Fruit fly (Drosophila melanogaster) whole organism, embryonic: Measurements from ENCODE around the gene Rbbp5.

ENCODE experiments used
- Abd-B ChIP-seq: fragments of 200-800 bp; sonication (Bioruptor generic); optimal IDR thresholded peaks from 2 replicates; lab custom pipeline; 2018; ENCODE audit warnings: missing biosample characterization, mild to moderate bottlenecking, missing genetic modification characterization, moderate library complexity
- Atf3 ChIP-seq: fragments of 200-800 bp; sonication (Bioruptor generic); optimal IDR thresholded peaks from 3 replicates; lab custom pipeline; 2016; ENCODE audit warnings: missing biosample characterization, missing genetic modification characterization
- CG10654 ChIP-seq: fragments of 200-800 bp; sonication (Bioruptor generic); optimal IDR thresholded peaks from 2 replicates; lab custom pipeline; 2016; ENCODE audit warnings: missing biosample characterization, missing genetic modification characterization
- CG11560 ChIP-seq: fragments of 200-800 bp; sonication (Bioruptor generic); IDR thresholded peaks from 3 replicates; pipeline ENCODE4 v1.3.6; 2022; ENCODE audit warnings: missing biosample characterization, missing genetic modification characterization
- CG13424 ChIP-seq: fragments of 200-800 bp; sonication (Bioruptor generic); optimal IDR thresholded peaks from 2 replicates; lab custom pipeline; 2019; ENCODE audit warnings: missing biosample characterization, mild to moderate bottlenecking, missing genetic modification characterization, moderate library complexity
- CG14441 ChIP-seq: fragments of 200-800 bp; sonication (Bioruptor generic); IDR thresholded peaks from 2 replicates; pipeline ENCODE4 v1.3.6; 2022; ENCODE audit warnings: missing biosample characterization, missing genetic modification characterization
- CG15514 ChIP-seq: fragments of 200-800 bp; sonication (Bioruptor generic); optimal IDR thresholded peaks from 3 replicates; lab custom pipeline; 2017; ENCODE audit warnings: missing biosample characterization, missing genetic modification characterization, mild to moderate bottlenecking, moderate library complexity, missing genetic modification reagents
- CG17385 ChIP-seq: fragments of 200-800 bp; sonication (Bioruptor generic); optimal IDR thresholded peaks from 3 replicates; lab custom pipeline; 2018; ENCODE audit warnings: missing biosample characterization, mild to moderate bottlenecking, missing genetic modification characterization
- CG1792 ChIP-seq: fragments of 200-800 bp; sonication (Bioruptor generic); optimal IDR thresholded peaks from 2 replicates; lab custom pipeline; 2016; ENCODE audit warnings: missing biosample characterization, missing genetic modification characterization
- CG2199 ChIP-seq: fragments of 200-800 bp; sonication (Bioruptor generic); IDR thresholded peaks from 3 replicates; pipeline ENCODE4 v1.3.6; 2022; ENCODE audit warnings: missing biosample characterization, missing genetic modification characterization
- CG4854 ChIP-seq: fragments of 200-800 bp; sonication (Bioruptor generic); optimal IDR thresholded peaks from 2 replicates; lab custom pipeline; 2016; ENCODE audit warnings: missing biosample characterization, missing genetic modification characterization, inconsistent platforms
- CG6254 ChIP-seq: fragments of 200-800 bp; sonication (Bioruptor generic); optimal IDR thresholded peaks from 3 replicates; lab custom pipeline; 2017; ENCODE audit warnings: mild to moderate bottlenecking, missing biosample characterization, missing genetic modification reagents, missing genetic modification characterization
- CG6813 ChIP-seq: fragments of 200-800 bp; sonication (Bioruptor generic); optimal IDR thresholded peaks from 2 replicates; lab custom pipeline; 2017; ENCODE audit warnings: missing biosample characterization, missing genetic modification characterization, mild to moderate bottlenecking, moderate library complexity, missing genetic modification reagents
- CG7987 ChIP-seq: fragments of 200-800 bp; sonication (Bioruptor generic); optimal IDR thresholded peaks from 2 replicates; lab custom pipeline; 2018; ENCODE audit warnings: missing biosample characterization, mild to moderate bottlenecking, missing genetic modification characterization, moderate library complexity
- CG8924 ChIP-seq: fragments of 200-800 bp; optimal IDR thresholded peaks from 3 replicates; lab custom pipeline; 2019; ENCODE audit warnings: missing biosample characterization, mild to moderate bottlenecking, missing genetic modification characterization, moderate library complexity
- CG9797 ChIP-seq: fragments of 200-800 bp; sonication (Bioruptor generic); optimal IDR thresholded peaks from 3 replicates; lab custom pipeline; 2018; ENCODE audit warnings: missing biosample characterization, mild to moderate bottlenecking, missing genetic modification characterization
- CG9817 ChIP-seq: fragments of 200-800 bp; sonication (Bioruptor generic); optimal IDR thresholded peaks from 2 replicates; lab custom pipeline; 2018; ENCODE audit warnings: missing biosample characterization, mild to moderate bottlenecking, missing genetic modification characterization, moderate library complexity
- Dbx ChIP-seq: fragments of 200-800 bp; sonication (Bioruptor generic); IDR thresholded peaks from 3 replicates; pipeline ENCODE4 v1.3.6; 2022; ENCODE audit warnings: missing biosample characterization, missing genetic modification characterization
- Dip2 ChIP-seq: fragments of 200-800 bp; sonication (Bioruptor generic); IDR thresholded peaks from 2 replicates; pipeline ENCODE4 v1.3.6; 2022; ENCODE audit warnings: missing biosample characterization, missing genetic modification characterization
- Lhr ChIP-seq: fragments of 200-800 bp; sonication (Bioruptor generic); optimal IDR thresholded peaks from 3 replicates; lab custom pipeline; 2017; ENCODE audit warnings: mild to moderate bottlenecking, missing biosample characterization, missing genetic modification reagents, missing genetic modification characterization
- Mrtf ChIP-seq: fragments of 200-800 bp; sonication (Bioruptor generic); IDR thresholded peaks from 3 replicates; pipeline ENCODE4 v1.3.6; 2022; ENCODE audit warnings: missing biosample characterization, missing genetic modification characterization
- NfI ChIP-seq: fragments of 200-800 bp; sonication (Bioruptor generic); optimal IDR thresholded peaks from 3 replicates; lab custom pipeline; 2018; ENCODE audit warnings: missing biosample characterization, mild to moderate bottlenecking, missing genetic modification characterization, moderate library complexity
- Oli ChIP-seq: fragments of 200-800 bp; sonication (Bioruptor generic); optimal IDR thresholded peaks from 2 replicates; lab custom pipeline; 2018; ENCODE audit warnings: missing biosample characterization, mild to moderate bottlenecking, missing genetic modification characterization, moderate library complexity
- Spps ChIP-seq: fragments of 200-800 bp; sonication (Bioruptor generic); optimal IDR thresholded peaks from 2 replicates; lab custom pipeline; 2018; ENCODE audit warnings: missing biosample characterization, mild to moderate bottlenecking, missing genetic modification characterization
- Sry-δ ChIP-seq: fragments of 200-800 bp; sonication (Bioruptor generic); optimal IDR thresholded peaks from 2 replicates; lab custom pipeline; 2016; ENCODE audit warnings: missing biosample characterization, missing genetic modification characterization
- Usf ChIP-seq: fragments of 200-800 bp; sonication (Bioruptor generic); optimal IDR thresholded peaks from 2 replicates; lab custom pipeline; 2017; ENCODE audit warnings: missing genotype, missing biosample characterization, missing genetic modification characterization
- YL-1 ChIP-seq: fragments of 200-800 bp; sonication (Bioruptor generic); optimal IDR thresholded peaks from 3 replicates; lab custom pipeline; 2017; ENCODE audit warnings: missing biosample characterization, mild to moderate bottlenecking, missing genetic modification characterization
- abd-A ChIP-seq: fragments of 200-800 bp; sonication (Bioruptor generic); optimal IDR thresholded peaks from 3 replicates; lab custom pipeline; 2019; ENCODE audit warnings: missing biosample characterization, mild to moderate bottlenecking, missing genetic modification characterization, moderate library complexity
- ash1 ChIP-seq: fragments of 200-800 bp; sonication (Bioruptor generic); optimal IDR thresholded peaks from 2 replicates; lab custom pipeline; 2018; ENCODE audit warnings: missing biosample characterization, mild to moderate bottlenecking, missing genetic modification characterization
- br ChIP-seq: fragments of >200 bp; optimal IDR thresholded peaks from 2 replicates; lab custom pipeline; 2017
- chinmo ChIP-seq: fragments of 200-800 bp; sonication (Bioruptor generic); IDR thresholded peaks from 4 replicates; pipeline ENCODE4 v1.3.6; 2022; ENCODE audit warnings: missing biosample characterization, missing genetic modification characterization; ENCODE audit not compliant: partially characterized antibody
- cwo ChIP-seq: fragments of 200-800 bp; sonication (Bioruptor generic); optimal IDR thresholded peaks from 3 replicates; lab custom pipeline; 2017; ENCODE audit warnings: missing biosample characterization, missing genetic modification characterization, mild to moderate bottlenecking, moderate library complexity, missing genetic modification reagents
- disco-r ChIP-seq: fragments of 200-800 bp; sonication (Bioruptor generic); optimal IDR thresholded peaks from 2 replicates; lab custom pipeline; 2016; ENCODE audit warnings: missing biosample characterization, missing genetic modification characterization
- fd3F ChIP-seq: fragments of 200-800 bp; sonication (Bioruptor generic); optimal IDR thresholded peaks from 2 replicates; lab custom pipeline; 2018; ENCODE audit warnings: missing biosample characterization, mild to moderate bottlenecking, missing genetic modification characterization, moderate library complexity
- fu2 ChIP-seq: fragments of 200-800 bp; sonication (Bioruptor generic); optimal IDR thresholded peaks from 2 replicates; lab custom pipeline; 2016; ENCODE audit warnings: missing biosample characterization, missing genetic modification characterization
- klu ChIP-seq: fragments of 200-800 bp; sonication (Bioruptor generic); IDR thresholded peaks from 2 replicates; pipeline ENCODE4 v1.3.6; 2022; ENCODE audit warnings: missing biosample characterization, missing genetic modification characterization
- luna ChIP-seq: fragments of 200-800 bp; sonication (Bioruptor generic); optimal IDR thresholded peaks from 2 replicates; lab custom pipeline; 2016; ENCODE audit warnings: missing biosample characterization, missing genetic modification characterization
- maf-S ChIP-seq: fragments of 200-800 bp; sonication (Bioruptor generic); optimal IDR thresholded peaks from 2 replicates; lab custom pipeline; 2016; ENCODE audit warnings: missing biosample characterization, missing genetic modification characterization
- nerfin-1 ChIP-seq: fragments of 200-800 bp; sonication (Bioruptor generic); optimal IDR thresholded peaks from 3 replicates; lab custom pipeline; 2019; ENCODE audit warnings: missing biosample characterization, mild to moderate bottlenecking, missing genetic modification characterization, moderate library complexity
- nmo ChIP-seq: fragments of 200-800 bp; sonication (Bioruptor generic); optimal IDR thresholded peaks from 2 replicates; lab custom pipeline; 2018; ENCODE audit warnings: missing biosample characterization, mild to moderate bottlenecking, missing genetic modification characterization, moderate library complexity
- p53 ChIP-seq: fragments of 200-800 bp; sonication (Bioruptor generic); optimal IDR thresholded peaks from 2 replicates; lab custom pipeline; 2016; ENCODE audit warnings: missing biosample characterization, missing genetic modification characterization
- pum ChIP-seq: fragments of 200-800 bp; sonication (Bioruptor generic); optimal IDR thresholded peaks from 2 replicates; lab custom pipeline; 2016; ENCODE audit warnings: missing biosample characterization, missing genetic modification characterization
- shn ChIP-seq: fragments of 200-800 bp; sonication (Bioruptor generic); optimal IDR thresholded peaks from 3 replicates; lab custom pipeline; 2016; ENCODE audit warnings: missing biosample characterization, missing genetic modification characterization
- sim ChIP-seq: fragments of 200-800 bp; sonication (Bioruptor generic); IDR thresholded peaks from 2 replicates; pipeline ENCODE4 v1.3.6; 2022; ENCODE audit warnings: missing biosample characterization, missing genetic modification characterization
- sna ChIP-seq: fragments of 200-800 bp; sonication (Bioruptor generic); IDR thresholded peaks from 2 replicates; pipeline ENCODE4 v1.3.6; 2022; ENCODE audit warnings: missing biosample characterization, missing genetic modification characterization; ENCODE audit not compliant: partially characterized antibody
- stc ChIP-seq: fragments of 200-800 bp; sonication (Bioruptor generic); IDR thresholded peaks from 2 replicates; pipeline ENCODE4 v1.3.6; 2022; ENCODE audit warnings: missing biosample characterization, missing genetic modification characterization
- sug ChIP-seq: fragments of 200-800 bp; optimal IDR thresholded peaks from 2 replicates; lab custom pipeline; 2019; ENCODE audit warnings: missing biosample characterization, mild to moderate bottlenecking, missing genetic modification characterization, moderate library complexity
- tgo ChIP-seq: fragments of 200-800 bp; sonication (Bioruptor generic); IDR thresholded peaks from 3 replicates; pipeline ENCODE4 v1.3.6; 2022; ENCODE audit warnings: missing biosample characterization, missing genetic modification characterization
- tx ChIP-seq: fragments of 200-800 bp; sonication (Bioruptor generic); optimal IDR thresholded peaks from 2 replicates; lab custom pipeline; 2016; ENCODE audit warnings: missing biosample characterization, missing genetic modification characterization
- zfh1 ChIP-seq: fragments of 200-800 bp; sonication (Bioruptor generic); IDR thresholded peaks from 3 replicates; pipeline ENCODE4 v1.3.6; 2022; ENCODE audit warnings: missing biosample characterization, missing genetic modification characterization

The Rbbp5 gene

DNA sequence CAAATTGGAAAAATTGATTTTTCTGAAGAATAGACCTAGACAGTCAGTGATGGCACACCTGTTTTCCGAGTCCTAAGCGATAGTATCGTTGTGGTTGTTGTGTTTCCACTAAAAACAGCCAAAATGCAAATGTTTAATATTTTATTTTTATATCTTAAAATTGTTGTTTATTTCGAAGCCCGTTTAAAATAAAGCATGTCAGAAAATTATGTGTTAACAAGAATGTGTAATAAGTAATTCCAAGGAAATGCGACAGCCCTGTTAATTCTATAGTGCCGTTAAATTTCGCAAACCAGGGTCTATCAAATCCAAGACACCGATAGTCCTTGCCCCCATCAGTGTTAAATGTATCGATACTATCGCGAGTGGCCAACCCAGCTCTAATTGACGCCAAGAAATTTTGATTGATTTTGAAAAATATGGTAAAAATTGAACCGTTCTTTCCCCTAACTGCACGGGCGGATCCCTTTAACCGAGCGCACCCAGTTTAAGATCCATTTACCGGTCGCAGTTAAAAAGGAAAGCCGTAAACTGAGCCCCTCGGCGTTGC is 45.6 kb downstream of the Rbbp5 start, which contains the start of gene Pex23 (continued):
- TF ChIP-seq ash1 (GFP tag; lab: Kevin White, UChicago): no peak
- peak; percentile 98 for TF ChIP-seq Sry-δ (GFP tag; lab: Kevin White, UChicago)
- peak; percentile 78 for TF ChIP-seq CG10654 (GFP tag; lab: Kevin White, UChicago)
- TF ChIP-seq CG6254: peak; percentile 62
- TF ChIP-seq YL-1 (GFP tag; lab: Kevin White, UChicago): peak; percentile 89
- TF ChIP-seq tx (GFP tag; lab: Kevin White, UChicago): peak; percentile 59
- TF ChIP-seq CG4854: peak; percentile 55
- peak; percentile 69 for TF ChIP-seq CG11560 (tag; lab: Robert Waterston, UW)
- TF ChIP-seq Spps (tag; lab: Kevin White, UChicago): peak; percentile 64
- peak; percentile 65; the same call in 1 of the 3 replicates for TF ChIP-seq CG2199 (GFP tag; lab: Robert Waterston, UW)
- TF ChIP-seq cwo (GFP tag; lab: Kevin White, UChicago): peak; percentile 41
- TF ChIP-seq maf-S: peak; percentile 45
- peak; percentile 68 for TF ChIP-seq Oli (tag; lab: Kevin White, UChicago)
- TF ChIP-seq CG13424 (tag; lab: Kevin White, UChicago): peak; percentile 84
- peak; percentile 79 for TF ChIP-seq Dbx (GFP tag; lab: Robert Waterston, UW)
- peak; percentile 90 for TF ChIP-seq Abd-B
- TF ChIP-seq CG7987: peak; percentile 56
- TF ChIP-seq shn (GFP tag; lab: Kevin White, UChicago): peak; percentile 70
- 0 out of 2 replicates have a peak, but pooled peaks have one; percentile 19 for TF ChIP-seq Dip2 (GFP tag; lab: Robert Waterston, UW)
- peak; percentile 51 for TF ChIP-seq CG1792
- TF ChIP-seq Usf (GFP tag; lab: Kevin White, UChicago): peak; percentile 48
- peak; percentile 67 for TF ChIP-seq fd3F (GFP tag; lab: Kevin White, UChicago)
- TF ChIP-seq nmo (GFP tag; lab: Kevin White, UChicago): peak; percentile 91
- peak; percentile 99 for TF ChIP-seq sna (GFP tag; lab: Robert Waterston, UW)
- peak; percentile 79 for TF ChIP-seq CG8924
- TF ChIP-seq abd-A (tag; lab: Kevin White, UChicago): no peak
- peak; percentile 81 for TF ChIP-seq tgo (GFP tag; lab: Robert Waterston, UW)
- peak; percentile 65 for TF ChIP-seq stc (GFP tag; lab: Robert Waterston, UW)
- peak; percentile 75 for TF ChIP-seq klu (GFP tag; lab: Robert Waterston, UW)
- TF ChIP-seq NfI (GFP tag; lab: Kevin White, UChicago): peak; percentile 81
- TF ChIP-seq CG17385: peak; percentile 69
- peak; percentile 87 for TF ChIP-seq zfh1 (GFP tag; lab: Robert Waterston, UW)
- peak; percentile 70 for TF ChIP-seq nerfin-1 (tag; lab: Kevin White, UChicago)
- TF ChIP-seq CG9797 (GFP tag; lab: Kevin White, UChicago): peak; percentile 53
- TF ChIP-seq CG14441 (GFP tag; lab: Robert Waterston, UW): peak; percentile 82
- peak; percentile 57; the same call in 1 of the 3 replicates for TF ChIP-seq Mrtf (GFP tag; lab: Robert Waterston, UW)
- peak; percentile 13 for TF ChIP-seq Atf3
- peak; percentile 81 for TF ChIP-seq Lhr (GFP tag; lab: Kevin White, UChicago)
- TF ChIP-seq br (lab: Kevin White, UChicago): no peak
- peak; percentile 80 for TF ChIP-seq CG9817
- TF ChIP-seq CG15514: peak; percentile 97
- TF ChIP-seq CG6813 (GFP tag; lab: Kevin White, UChicago): peak; percentile 20
- TF ChIP-seq sim: no peak
- TF ChIP-seq fu2 (GFP tag; lab: Kevin White, UChicago): peak; percentile 39
- TF ChIP-seq p53 (GFP tag; lab: Kevin White, UChicago): no peak
- peak; percentile 88 for TF ChIP-seq sug (tag; lab: Kevin White, UChicago)
- TF ChIP-seq luna (GFP tag; lab: Kevin White, UChicago): peak; percentile 63
- no peak for TF ChIP-seq disco-r
- TF ChIP-seq pum (GFP tag; lab: Kevin White, UChicago): peak; percentile 50
- TF ChIP-seq chinmo (GFP tag; lab: Robert Waterston, UW): peak; percentile 94; the same call in 2 of the 4 replicates
